Fruit fly (Drosophila melanogaster) whole organism, wandering third instar larva: ENCODE data around the gene Kyat.

Experiments
- Abd-B ChIP-seq: fragments of >200 bp; optimal IDR thresholded peaks from 2 replicates; lab custom pipeline; 2017; ENCODE audit warnings: missing biosample characterization, missing genetic modification characterization
- CG32264 ChIP-seq: fragments of 200-800 bp; sonication (Bioruptor generic); optimal IDR thresholded peaks from 2 replicates; lab custom pipeline; 2016; ENCODE audit warnings: missing biosample characterization, missing genetic modification characterization
- CG9705 ChIP-seq: fragments of 200-800 bp; sonication (Bioruptor generic); optimal IDR thresholded peaks from 2 replicates; lab custom pipeline; 2018; ENCODE audit warnings: missing biosample characterization, mild to moderate bottlenecking, missing genetic modification characterization
- Dif ChIP-seq: fragments of 200-275, 200-300 bp; sonication (Bioruptor generic); optimal IDR thresholded peaks from 2 replicates; lab custom pipeline; 2018; ENCODE audit warnings: missing biosample characterization, missing genetic modification characterization; ENCODE audit not compliant: partially characterized antibody
- GATAd ChIP-seq: sonication (Bioruptor generic); optimal IDR thresholded peaks from 2 replicates; lab custom pipeline; 2016; ENCODE audit warnings: missing biosample characterization, missing genetic modification characterization
- HLH106 ChIP-seq: fragments of 200-800 bp; optimal IDR thresholded peaks from 3 replicates; lab custom pipeline; 2019; ENCODE audit warnings: missing biosample characterization, mild to moderate bottlenecking, missing genetic modification characterization, moderate library complexity
- Hnf4 ChIP-seq: fragments of 200-800 bp; sonication (Bioruptor generic); optimal IDR thresholded peaks from 2 replicates; lab custom pipeline; 2016; ENCODE audit warnings: missing biosample characterization, mild to moderate bottlenecking, missing genetic modification characterization
- Hr78 ChIP-seq: fragments of >200 bp; optimal IDR thresholded peaks from 2 replicates; lab custom pipeline; 2017; ENCODE audit warnings: missing biosample characterization, missing genetic modification characterization
- Hr83 ChIP-seq: fragments of 200-300 bp; sonication (Bioruptor generic); optimal IDR thresholded peaks from 2 replicates; lab custom pipeline; 2016; ENCODE audit warnings: missing biosample characterization, mild to moderate bottlenecking, missing genetic modification characterization, moderate library complexity; ENCODE audit not compliant: poor library complexity, severe bottlenecking
- Jra ChIP-seq: sonication (Bioruptor generic); optimal IDR thresholded peaks from 2 replicates; lab custom pipeline; 2016; ENCODE audit warnings: missing biosample characterization, missing genetic modification characterization
- Myc ChIP-seq: fragments of >200 bp; optimal IDR thresholded peaks from 2 replicates; lab custom pipeline; 2017
- OdsH ChIP-seq: fragments of 200-800 bp; sonication (Bioruptor generic); optimal IDR thresholded peaks from 2 replicates; lab custom pipeline; 2016; ENCODE audit warnings: missing biosample characterization, mild to moderate bottlenecking, missing genetic modification characterization
- Rel ChIP-seq, 2 experiments: fragments of 200-800 bp; sonication (Bioruptor generic) in 1 of 2; optimal IDR thresholded peaks; 2 replicates in 1 of 2; 3 replicates in 1 of 2; lab custom pipeline; 2016 to 2019; ENCODE audit warnings: mild to moderate bottlenecking in 2 of 2, missing biosample characterization in 2 of 2, missing genetic modification characterization in 2 of 2, moderate library complexity in 1 of 2
- Sp1 ChIP-seq: fragments of 200-800 bp; sonication (Bioruptor generic); optimal IDR thresholded peaks from 3 replicates; lab custom pipeline; 2019; ENCODE audit warnings: missing biosample characterization, mild to moderate bottlenecking, missing genetic modification characterization, moderate library complexity
- Vsx2 ChIP-seq: fragments of 200-300, 225-300 bp; sonication (Bioruptor generic); optimal IDR thresholded peaks from 2 replicates; lab custom pipeline; 2018; ENCODE audit warnings: missing biosample characterization, missing genetic modification characterization; ENCODE audit not compliant: partially characterized antibody
- br ChIP-seq: fragments of 200-800 bp; sonication (Bioruptor generic); optimal IDR thresholded peaks from 2 replicates; lab custom pipeline; 2016; ENCODE audit warnings: missing biosample characterization, missing genetic modification characterization
- brk ChIP-seq: fragments of 200-800 bp; sonication (Bioruptor generic); optimal IDR thresholded peaks from 2 replicates; lab custom pipeline; 2016; ENCODE audit warnings: missing biosample characterization, mild to moderate bottlenecking, missing genetic modification characterization
- dmrt93B ChIP-seq: fragments of 200-800 bp; sonication (Bioruptor generic); optimal IDR thresholded peaks from 2 replicates; lab custom pipeline; 2018; ENCODE audit warnings: missing biosample characterization, mild to moderate bottlenecking, missing genetic modification characterization
- dsf ChIP-seq: sonication (Bioruptor generic); optimal IDR thresholded peaks from 2 replicates; lab custom pipeline; 2016; ENCODE audit warnings: missing biosample characterization, missing genetic modification characterization, borderline replicate concordance
- ey ChIP-seq: fragments of 200-800 bp; sonication (Bioruptor generic); optimal IDR thresholded peaks from 2 replicates; lab custom pipeline; 2016; ENCODE audit warnings: missing biosample characterization, missing genetic modification characterization
- foxo ChIP-seq, 2 experiments: fragments of 200-800 bp; sonication (Bioruptor generic); optimal IDR thresholded peaks; 2 replicates in 1 of 2; 3 replicates in 1 of 2; lab custom pipeline; 2016 to 2017; ENCODE audit warnings: missing biosample characterization in 2 of 2, missing genetic modification characterization in 2 of 2
- fru ChIP-seq: fragments of 200-800 bp; sonication (Bioruptor generic); optimal IDR thresholded peaks from 3 replicates; lab custom pipeline; 2016; ENCODE audit warnings: missing biosample characterization, mild to moderate bottlenecking, missing genetic modification characterization
- h ChIP-seq: fragments of 200-800 bp; sonication (Bioruptor generic); optimal IDR thresholded peaks from 3 replicates; lab custom pipeline; 2016; ENCODE audit warnings: missing biosample characterization, mild to moderate bottlenecking, missing genetic modification characterization
- jim ChIP-seq: fragments of 175-275, 200-325 bp; sonication (Bioruptor generic); optimal IDR thresholded peaks from 2 replicates; lab custom pipeline; 2016; ENCODE audit warnings: missing biosample characterization, mild to moderate bottlenecking, missing genetic modification characterization
- pan ChIP-seq: fragments of >200 bp; optimal IDR thresholded peaks from 2 replicates; lab custom pipeline; 2017
- psq ChIP-seq: fragments of 200-800 bp; sonication (Bioruptor generic); optimal IDR thresholded peaks from 3 replicates; lab custom pipeline; 2017; ENCODE audit warnings: missing biosample characterization, mild to moderate bottlenecking, missing genetic modification characterization, moderate library complexity
- rgr ChIP-seq: fragments of 200-800 bp; sonication (Bioruptor generic); optimal IDR thresholded peaks from 3 replicates; lab custom pipeline; 2016; ENCODE audit warnings: missing biosample characterization, mild to moderate bottlenecking, missing genetic modification characterization
- sv ChIP-seq: fragments of 200-800 bp; sonication (Bioruptor generic); optimal IDR thresholded peaks from 3 replicates; lab custom pipeline; 2016; ENCODE audit warnings: missing biosample characterization, missing genetic modification characterization
- tai ChIP-seq: sonication (Bioruptor generic); optimal IDR thresholded peaks from 2 replicates; lab custom pipeline; 2016; ENCODE audit warnings: missing biosample characterization, missing genetic modification characterization
- usp ChIP-seq: fragments of >200 bp; optimal IDR thresholded peaks from 2 replicates; lab custom pipeline; 2017; ENCODE audit warnings: missing biosample characterization, missing genetic modification characterization
- woc ChIP-seq: sonication (Bioruptor generic); optimal IDR thresholded peaks from 2 replicates; lab custom pipeline; 2016; ENCODE audit warnings: missing biosample characterization, mild to moderate bottlenecking, missing genetic modification characterization

The Kyat gene

DNA sequence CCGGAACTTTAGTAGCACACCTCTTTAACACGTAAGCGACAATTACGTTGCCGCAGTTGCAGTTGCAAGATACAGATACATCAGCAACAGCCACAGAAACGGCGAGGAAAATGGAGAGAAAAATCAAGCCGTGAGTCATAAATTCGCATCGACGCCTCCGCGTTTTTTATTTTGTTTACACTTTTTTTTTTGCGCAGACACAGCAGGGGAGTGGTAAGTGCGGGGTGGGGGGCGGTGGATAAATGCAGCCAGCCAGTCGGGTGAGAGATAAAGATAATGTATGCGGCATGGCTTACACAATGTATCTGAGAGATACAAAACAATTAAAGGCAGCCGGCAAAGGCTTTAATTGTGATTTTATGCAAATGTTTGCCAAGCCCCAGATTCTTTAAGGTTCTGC lies 42.8 kb upstream of the Kyat start:
- TF ChIP-seq foxo (GFP tag; optimal IDR thresholded peaks at IDR 0.05; lab: Kevin White, UChicago), result no peak
- TF ChIP-seq Vsx2, result no peak
- no peak for TF ChIP-seq OdsH
- TF ChIP-seq psq (GFP tag; lab: Kevin White, UChicago), result no peak
- TF ChIP-seq, all 38 proteins: peak for 0

- TF ChIP-seq CG32264 (GFP tag; lab: Kevin White, UChicago) (no peak), rgr (GFP tag; lab: Kevin White, UChicago) (peak; percentile 42), woc (peak; percentile 97), Sp1 (GFP tag; lab: Kevin White, UChicago) (peak; percentile 23), OdsH (peak; percentile 49), Vsx2 (peak; percentile 24), psq (GFP tag; lab: Kevin White, UChicago) (peak; percentile 69), br (GFP tag; lab: Kevin White, UChicago) (peak; percentile 48), dmrt93B (peak; percentile 34), pan (lab: Kevin White, UChicago) (peak; percentile 10), HLH106 (tag; lab: Kevin White, UChicago) (peak; percentile 57), ey (peak; percentile 67), Rel (GFP tag; optimal IDR thresholded peaks at IDR 0.05; lab: Kevin White, UChicago) (no peak), Rel (tag; optimal IDR thresholded peaks at IDR 0.05; lab: Kevin White, UChicago) (no peak), Jra (GFP tag; lab: Kevin White, UChicago) (no peak), fru (GFP tag; lab: Kevin White, UChicago) (peak; percentile 71), sv (GFP tag; lab: Kevin White, UChicago) (no peak), Hnf4 (GFP tag; lab: Kevin White, UChicago) (peak; percentile 51), Dif (GFP tag; lab: Kevin White, UChicago) (peak; percentile 59), h (GFP tag; lab: Kevin White, UChicago) (peak; percentile 60), GATAd (no peak), foxo (GFP tag; optimal IDR thresholded peaks at IDR 0.05; lab: Kevin White, UChicago) (peak in 1 of 2 experiments; percentile 61)
These were observed 37.4 kb upstream of the Kyat start for dm6 chr3R:11859534-11860254.

dm6 chr3R:11859103-11859502 lies 36.8 kb upstream of the Kyat start:
- TF ChIP-seq psq (GFP tag; lab: Kevin White, UChicago) (peak; percentile 77), Jra (GFP tag; lab: Kevin White, UChicago) (no peak), Abd-B (GFP tag; lab: Kevin White, UChicago) (no peak), GATAd (no peak)

- no peak for TF ChIP-seq Hr83 (GFP tag; lab: Kevin White, UChicago)
- no peak for TF ChIP-seq Jra (GFP tag; lab: Kevin White, UChicago)
- no peak for TF ChIP-seq HLH106 (tag; lab: Kevin White, UChicago)
These were observed 34.0 kb upstream of the Kyat start for dm6 chr3R:11856295-11856694.

dm6 chr3R:11855156-11855555 lies 32.9 kb upstream of the Kyat start:
- TF ChIP-seq tai (GFP tag; lab: Kevin White, UChicago), result no peak
- no peak for TF ChIP-seq CG9705
- TF ChIP-seq dsf (GFP tag; lab: Kevin White, UChicago), result no peak
- no peak for TF ChIP-seq h (GFP tag; lab: Kevin White, UChicago)
- peak; percentile 1 for TF ChIP-seq rgr (GFP tag; lab: Kevin White, UChicago)

- TF ChIP-seq brk (GFP tag; lab: Kevin White, UChicago), result no peak
- no peak for TF ChIP-seq usp (GFP tag; lab: Kevin White, UChicago)
- no peak for TF ChIP-seq h (GFP tag; lab: Kevin White, UChicago)
- TF ChIP-seq sv (GFP tag; lab: Kevin White, UChicago), result no peak
- TF ChIP-seq Myc (lab: Kevin White, UChicago), result no peak
- no peak for TF ChIP-seq jim (GFP tag; lab: Kevin White, UChicago)
- no peak for TF ChIP-seq Hr78 (GFP tag; lab: Kevin White, UChicago)
- TF ChIP-seq foxo (GFP tag; optimal IDR thresholded peaks at IDR 0.05; lab: Kevin White, UChicago), result no peak
- no peak for TF ChIP-seq Rel (GFP tag; optimal IDR thresholded peaks at IDR 0.05; lab: Kevin White, UChicago)
- TF ChIP-seq Rel (tag; optimal IDR thresholded peaks at IDR 0.05; lab: Kevin White, UChicago), result no peak
- no peak for TF ChIP-seq br (GFP tag; lab: Kevin White, UChicago)
- TF ChIP-seq Jra (GFP tag; lab: Kevin White, UChicago), result no peak
- no peak for TF ChIP-seq Sp1 (GFP tag; lab: Kevin White, UChicago)
- TF ChIP-seq, all 38 proteins: peak for 0
These were observed 29.6 kb upstream of the Kyat start for dm6 chr3R:11851939-11852338.
